Worm (Caenorhabditis elegans): ENCODE measurements around the gene tmc-1.
A peak's percentile ranks its signal among the peaks of the same experiment; 100 is the strongest.

The tmc-1 gene

ce11 chrX:1216833-1217232 lies 54.8 kb downstream of the tmc-1 start (continued):
- TF ChIP-seq ceh-20 (GFP tag; IDR thresholded peaks at IDR 0.05), result no peak

DNA sequence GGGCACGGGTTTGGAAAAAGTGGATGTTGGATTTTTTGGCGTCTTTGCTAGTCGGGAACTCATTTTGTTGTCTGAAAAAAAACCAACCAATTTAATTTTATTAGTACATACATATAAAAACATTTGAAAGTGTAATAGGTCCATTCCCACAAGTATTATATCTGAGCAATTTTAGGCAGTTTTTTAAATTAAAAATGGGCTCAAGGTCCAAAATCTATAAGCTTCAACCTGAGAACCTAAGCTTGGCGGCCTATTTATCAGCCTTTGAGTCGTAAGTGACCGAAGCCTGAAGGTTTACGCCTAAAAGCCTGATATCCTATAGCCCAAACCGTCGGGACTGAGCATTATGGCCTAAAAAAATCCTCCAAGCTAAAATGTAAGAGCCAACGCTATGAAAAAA lies 56.5 kb downstream of the tmc-1 start:
- TF ChIP-seq skn-1 (tag; optimal IDR thresholded peaks at IDR 0.05), result no peak
- TF ChIP-seq cey-2 (tag; optimal IDR thresholded peaks at IDR 0.05; ENCODE audit: borderline replicate concordance, insufficient read depth), result no peak
- no peak for TF ChIP-seq unc-39 (tag; optimal IDR thresholded peaks at IDR 0.05)
- TF ChIP-seq nhr-77 (tag; optimal IDR thresholded peaks at IDR 0.05), result no peak
- no peak for TF ChIP-seq spr-1 (tag; optimal IDR thresholded peaks at IDR 0.05)
- peak; percentile 92 for TF ChIP-seq aha-1 (tag)
- no peak for TF ChIP-seq F44E2.7 (GFP tag; IDR thresholded peaks at IDR 0.05)

DNA sequence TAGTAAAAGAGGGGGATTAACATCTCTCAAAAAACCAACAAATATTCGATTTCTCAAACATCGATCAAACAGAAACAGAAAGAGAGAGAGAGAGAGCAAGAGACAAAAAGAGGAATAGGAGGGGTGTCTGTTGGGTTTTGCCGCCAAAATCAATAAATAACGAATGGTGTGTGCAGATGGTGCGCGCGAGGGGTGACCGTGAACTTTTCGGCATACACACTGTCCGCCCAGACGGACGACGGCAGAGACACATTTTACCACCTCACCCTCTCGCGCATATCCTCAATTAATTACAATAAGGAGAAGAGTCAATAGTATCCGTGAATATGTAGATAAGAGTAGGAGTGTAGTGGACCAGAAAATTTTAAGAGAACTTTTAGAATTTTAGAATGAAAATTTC lies 60.4 kb downstream of the tmc-1 start:
- no peak for TF ChIP-seq lin-29 (GFP tag; IDR thresholded peaks at IDR 0.05)
- TF ChIP-seq mes-2 (tag; optimal IDR thresholded peaks at IDR 0.05; ENCODE audit: poor library complexity, severe bottlenecking), result peak; percentile 5
- TF ChIP-seq unc-62 (GFP tag; optimal IDR thresholded peaks at IDR 0.05 in 1 of 2), result peak in 1 of 2 experiments; percentile 76
- no peak for TF ChIP-seq unc-62 (tag; optimal IDR thresholded peaks at IDR 0.05)
- no peak for TF ChIP-seq mdl-1 (tag; optimal IDR thresholded peaks at IDR 0.05)
- peak; percentile 29 for TF ChIP-seq nhr-6 (tag; optimal IDR thresholded peaks at IDR 0.05)
- TF ChIP-seq lin-13 (GFP tag; optimal IDR thresholded peaks at IDR 0.05), result no peak
- no peak for TF ChIP-seq mxl-3 (GFP tag; optimal IDR thresholded peaks at IDR 0.05)

- TF ChIP-seq aha-1 (tag) (peak; percentile 75), mep-1 (tag; optimal IDR thresholded peaks at IDR 0.05) (no peak)
These were observed 61.1 kb downstream of the tmc-1 start for ce11 chrX:1223089-1223488.

- TF ChIP-seq nhr-25 (tag; optimal IDR thresholded peaks at IDR 0.05; ENCODE audit: borderline replicate concordance, insufficient read depth), result no peak
- peak; percentile 21 for TF ChIP-seq nhr-6 (tag; optimal IDR thresholded peaks at IDR 0.05)
- peak; percentile 1 for TF ChIP-seq dve-1 (tag; optimal IDR thresholded peaks at IDR 0.05; ENCODE audit: insufficient read depth)
These were observed 61.8 kb downstream of the tmc-1 start for ce11 chrX:1223841-1224240.

Data from whole organism, L4 larva.